Worm (Caenorhabditis elegans): ENCODE measurements around the gene tps-1.
A peak's percentile ranks its signal among the peaks of the same experiment; 100 is the strongest.

Gene tps-1

DNA sequence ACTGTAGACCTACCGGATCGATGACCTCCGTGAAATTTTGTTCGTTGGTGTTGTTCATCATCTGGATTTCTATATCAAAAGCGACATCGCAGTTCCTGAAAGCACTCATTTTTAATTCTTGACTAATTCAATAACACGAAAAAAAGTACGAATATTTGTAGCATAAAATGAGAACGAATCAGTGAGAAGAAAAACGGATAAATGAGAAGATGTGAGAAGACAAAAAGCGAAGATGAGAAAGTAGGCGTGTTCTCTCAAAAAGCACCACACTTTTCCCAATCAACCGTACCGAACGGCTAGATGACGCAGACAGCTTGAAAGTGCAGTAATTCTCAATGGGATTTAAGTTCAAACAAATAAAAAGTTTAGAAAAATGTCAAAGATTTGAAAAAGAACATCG lies 12.4 kb upstream of the tps-1 start, which contains the start of gene npr-24:
npr-24 (minus strand) TSS at position 101 of the 400 bp plus-strand sequence.
- TF ChIP-seq efl-1 (optimal IDR thresholded peaks at IDR 0.05) (no peak), efl-1 (GFP tag; optimal IDR thresholded peaks at IDR 0.05 in 1 of 2) (no peak), lsy-2 (tag; optimal IDR thresholded peaks at IDR 0.05) (no peak), zip-4 (GFP tag; optimal IDR thresholded peaks at IDR 0.05) (no peak), pag-3 (tag; optimal IDR thresholded peaks at IDR 0.05; ENCODE audit: borderline replicate concordance, insufficient read depth) (no peak), tbx-2 (tag; optimal IDR thresholded peaks at IDR 0.05) (no peak), tlp-1 (tag; optimal IDR thresholded peaks at IDR 0.05) (no peak), nhr-12 (tag; optimal IDR thresholded peaks at IDR 0.05) (no peak), C16A3.4 (tag; optimal IDR thresholded peaks at IDR 0.05) (no peak)

ce11 chrX:17481892-17482515 lies 7.7 kb upstream of the tps-1 start:
- TF ChIP-seq F16B12.6 (tag; optimal IDR thresholded peaks at IDR 0.05), result no peak
- no peak for TF ChIP-seq alr-1 (tag; optimal IDR thresholded peaks at IDR 0.05; ENCODE audit: borderline replicate concordance)
- no peak for TF ChIP-seq C04F5.9 (tag; optimal IDR thresholded peaks at IDR 0.05)
- TF ChIP-seq nhr-47 (tag; optimal IDR thresholded peaks at IDR 0.05), result peak; percentile 5
- TF ChIP-seq nhr-84 (tag; optimal IDR thresholded peaks at IDR 0.05), result no peak
- no peak for TF ChIP-seq irx-1 (tag; optimal IDR thresholded peaks at IDR 0.05)
- no peak for TF ChIP-seq zag-1 (tag; optimal IDR thresholded peaks at IDR 0.05)
- TF ChIP-seq elt-2 (tag; optimal IDR thresholded peaks at IDR 0.05), result no peak
- no peak for TF ChIP-seq mab-9 (GFP tag; IDR thresholded peaks at IDR 0.05)
- TF ChIP-seq tbx-2 (tag; optimal IDR thresholded peaks at IDR 0.05), result no peak
- no peak for TF ChIP-seq ama-1 (optimal IDR thresholded peaks at IDR 0.05)
- peak; percentile 18 for TF ChIP-seq nhr-71 (tag; optimal IDR thresholded peaks at IDR 0.05)
- TF ChIP-seq ceh-82 (tag; optimal IDR thresholded peaks at IDR 0.05), result no peak
- no peak for TF ChIP-seq isw-1 (GFP tag; IDR thresholded peaks at IDR 0.05)
- no peak for TF ChIP-seq nhr-11 (tag; optimal IDR thresholded peaks at IDR 0.05)
- no peak for TF ChIP-seq C34B4.2 (tag; optimal IDR thresholded peaks at IDR 0.05)
- TF ChIP-seq pag-3 (tag; optimal IDR thresholded peaks at IDR 0.05; ENCODE audit: borderline replicate concordance, insufficient read depth), result no peak
- TF ChIP-seq nhr-28 (tag; optimal IDR thresholded peaks at IDR 0.05), result no peak
- TF ChIP-seq skn-1 (tag; optimal IDR thresholded peaks at IDR 0.05), result peak; percentile 24
- TF ChIP-seq snpc-4 (tag; optimal IDR thresholded peaks at IDR 0.05), result no peak
- TF ChIP-seq lsy-2 (tag; optimal IDR thresholded peaks at IDR 0.05), result peak in 1 of 2 experiments; percentile 10
- TF ChIP-seq nhr-20 (tag; optimal IDR thresholded peaks at IDR 0.05), result peak; percentile 2
- TF ChIP-seq ceh-90 (tag; optimal IDR thresholded peaks at IDR 0.05), result no peak
- TF ChIP-seq elt-3 (tag; optimal IDR thresholded peaks at IDR 0.05), result no peak
- no peak for TF ChIP-seq efl-3 (GFP tag; optimal IDR thresholded peaks at IDR 0.05)
- TF ChIP-seq hpl-2 (GFP tag; optimal IDR thresholded peaks at IDR 0.05), result no peak

DNA sequence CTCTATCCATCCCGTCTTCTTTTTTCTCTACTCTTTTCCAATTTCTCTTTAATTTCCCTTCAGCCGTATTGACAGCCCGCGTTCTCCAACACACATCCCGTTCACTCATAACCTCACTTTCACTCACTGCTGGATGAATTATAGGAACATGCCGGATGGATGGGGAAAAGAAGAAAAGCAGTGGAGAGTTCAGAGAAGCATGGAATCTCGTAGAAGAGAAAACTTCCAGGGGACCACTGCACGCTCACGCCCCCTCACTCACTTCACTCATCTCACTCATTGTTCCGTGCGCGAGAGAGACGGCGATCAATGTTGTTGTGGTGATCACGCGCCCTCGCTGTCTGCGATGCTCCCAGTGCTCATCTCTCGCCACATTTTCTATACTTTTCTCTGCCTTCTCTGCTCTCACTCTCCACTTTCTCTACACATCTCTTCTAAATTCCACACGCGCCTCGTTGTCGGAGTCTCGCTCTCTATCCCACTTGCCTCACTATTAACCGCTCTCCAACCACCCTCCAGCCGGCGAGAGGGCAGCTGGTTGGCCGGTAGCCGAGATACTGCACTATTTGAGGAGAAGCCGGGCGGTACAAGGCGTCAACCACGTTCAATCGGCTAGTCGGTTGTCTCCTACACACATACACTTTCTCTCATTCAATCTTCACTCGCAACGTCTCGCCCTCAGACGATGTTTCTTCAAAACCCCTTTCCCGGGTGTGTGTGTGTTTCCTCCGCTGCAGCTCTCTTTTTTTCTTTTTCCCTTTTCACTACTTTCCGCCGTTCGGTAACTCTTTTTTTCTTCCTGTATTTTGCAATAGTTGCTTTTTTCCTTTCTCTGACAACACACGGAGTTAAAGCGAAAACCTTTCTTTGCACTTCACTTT lies 5.6 kb upstream of the tps-1 start:
- TF ChIP-seq efl-3 (GFP tag; optimal IDR thresholded peaks at IDR 0.05) (peak; percentile 3), C16A3.4 (tag; optimal IDR thresholded peaks at IDR 0.05) (peak; percentile 70), ceh-8 (GFP tag; optimal IDR thresholded peaks at IDR 0.05) (peak; percentile 71), hlh-17 (GFP tag; optimal IDR thresholded peaks at IDR 0.05; ENCODE audit: borderline replicate concordance) (no peak), zip-4 (GFP tag; optimal IDR thresholded peaks at IDR 0.05) (peak; percentile 79), dsc-1 (tag; optimal IDR thresholded peaks at IDR 0.05) (peak; percentile 96), sup-37 (GFP tag; optimal IDR thresholded peaks at IDR 0.05) (peak; percentile 80), alr-1 (tag; optimal IDR thresholded peaks at IDR 0.05; ENCODE audit: borderline replicate concordance) (no peak), nhr-19 (GFP tag; conservative IDR thresholded peaks at IDR 0.05) (peak; percentile 93), rnt-1 (tag; optimal IDR thresholded peaks at IDR 0.05) (peak; percentile 77), nhr-90 (tag; optimal IDR thresholded peaks at IDR 0.05; ENCODE audit: poor library complexity) (peak; percentile 81), mab-9 (GFP tag; IDR thresholded peaks at IDR 0.05) (peak; percentile 75), mef-2 (tag; optimal IDR thresholded peaks at IDR 0.05) (peak; percentile 81), fkh-4 (tag; optimal IDR thresholded peaks at IDR 0.05; ENCODE audit: borderline replicate concordance) (peak; percentile 18), nhr-84 (tag; optimal IDR thresholded peaks at IDR 0.05) (no peak), Y116A8C.19 (tag; optimal IDR thresholded peaks at IDR 0.05; ENCODE audit: borderline replicate concordance) (no peak), hlh-4 (tag; optimal IDR thresholded peaks at IDR 0.05) (no peak), ceh-63 (GFP tag; optimal IDR thresholded peaks at IDR 0.05) (no peak), egl-13 (tag; optimal IDR thresholded peaks at IDR 0.05) (peak; percentile 91), nhr-11 (tag; optimal IDR thresholded peaks at IDR 0.05) (peak; percentile 62), blmp-1 (tag; optimal IDR thresholded peaks at IDR 0.05) (peak; percentile 99), hpl-2 (GFP tag; optimal IDR thresholded peaks at IDR 0.05) (peak; percentile 49), nhr-71 (tag; optimal IDR thresholded peaks at IDR 0.05) (peak; percentile 99)

Data from whole organism, L1 larva.